Worm (Caenorhabditis elegans) whole organism, mixed stage, embryonic: Measurements from ENCODE around the gene nhr-21.

Experiments
- M03D4.4 ChIP-seq: sonication (generic microtip); optimal IDR thresholded peaks from 2 replicates; lab custom pipeline; 2017; ENCODE audit warnings: mild to moderate bottlenecking, missing genetic modification characterization, missing compliant biosample characterization
- bed-3 ChIP-seq: fragments of 200-800 bp; sonication (Bioruptor generic); optimal IDR thresholded peaks from 3 replicates; lab custom pipeline; 2018; ENCODE audit warnings: mild to moderate bottlenecking, missing genetic modification characterization, moderate library complexity, missing compliant biosample characterization
- blmp-1 ChIP-seq: fragments of 150-350 bp; optimal IDR thresholded peaks from 2 replicates; lab custom pipeline; 2014; ENCODE audit warnings: missing biosample characterization, missing genetic modification characterization
- ceh-39 ChIP-seq: fragments of 150-350 bp; optimal IDR thresholded peaks from 2 replicates; lab custom pipeline; 2014; ENCODE audit warnings: missing biosample characterization, missing genetic modification characterization
- ceh-43 ChIP-seq: fragments of 200-800 bp; sonication (Bioruptor generic); optimal IDR thresholded peaks from 2 replicates; lab custom pipeline; 2018; ENCODE audit warnings: mild to moderate bottlenecking, missing genetic modification characterization, moderate library complexity, missing compliant biosample characterization
- ceh-83 ChIP-seq: fragments of 200-800 bp; sonication (Bioruptor generic); optimal IDR thresholded peaks from 2 replicates; lab custom pipeline; 2018; ENCODE audit warnings: mild to moderate bottlenecking, missing genetic modification characterization, missing compliant biosample characterization
- ces-1 ChIP-seq: fragments of 150-350 bp; optimal IDR thresholded peaks from 2 replicates; lab custom pipeline; 2014; ENCODE audit warnings: missing biosample characterization, missing genetic modification reagents, missing genetic modification characterization
- cnd-1 ChIP-seq: fragments of 200-800 bp; sonication (Bioruptor generic); optimal IDR thresholded peaks from 2 replicates; lab custom pipeline; 2018; ENCODE audit warnings: mild to moderate bottlenecking, missing genetic modification characterization, missing compliant biosample characterization
- drap-1 ChIP-seq: fragments of 200-800 bp; sonication (Bioruptor generic); optimal IDR thresholded peaks from 3 replicates; lab custom pipeline; 2018; ENCODE audit warnings: mild to moderate bottlenecking, missing genetic modification characterization, missing compliant biosample characterization
- elt-1 ChIP-seq: sonication (generic microtip); optimal IDR thresholded peaks from 2 replicates; lab custom pipeline; 2017; ENCODE audit warnings: missing genetic modification characterization, mild to moderate bottlenecking, missing compliant biosample characterization, antibody characterized with exemption, moderate library complexity, borderline replicate concordance; ENCODE audit not compliant: insufficient read depth
- elt-3 ChIP-seq: fragments of 150-350 bp; optimal IDR thresholded peaks from 2 replicates; lab custom pipeline; 2014; ENCODE audit warnings: missing biosample characterization, missing genetic modification characterization
- flh-1 ChIP-seq: fragments of 200-800 bp; sonication (Bioruptor generic); optimal IDR thresholded peaks from 2 replicates; lab custom pipeline; 2018; ENCODE audit warnings: mild to moderate bottlenecking, missing genetic modification characterization, moderate library complexity, missing compliant biosample characterization
- ham-2 ChIP-seq: fragments of 200-800 bp; sonication (Bioruptor generic); optimal IDR thresholded peaks from 2 replicates; lab custom pipeline; 2018; ENCODE audit warnings: mild to moderate bottlenecking, missing genetic modification characterization, missing compliant biosample characterization
- hlh-1 ChIP-seq: fragments of 150-350 bp; optimal IDR thresholded peaks from 2 replicates; lab custom pipeline; 2014; ENCODE audit warnings: missing biosample characterization, missing genetic modification reagents, missing genetic modification characterization
- lin-13 ChIP-seq: fragments of 150-350 bp; optimal IDR thresholded peaks from 2 replicates; lab custom pipeline; 2014; ENCODE audit warnings: missing biosample characterization, missing genetic modification characterization
- lin-32 ChIP-seq: fragments of 200-800 bp; sonication (Bioruptor generic); optimal IDR thresholded peaks from 2 replicates; lab custom pipeline; 2018; ENCODE audit warnings: mild to moderate bottlenecking, missing genetic modification characterization, missing compliant biosample characterization
- lsy-2 ChIP-seq: fragments of 150-350 bp; optimal IDR thresholded peaks from 2 replicates; lab custom pipeline; 2014; ENCODE audit warnings: missing biosample characterization, missing genetic modification characterization
- mab-5 ChIP-seq: fragments of 150-350 bp; optimal IDR thresholded peaks from 2 replicates; lab custom pipeline; 2014; ENCODE audit warnings: missing biosample characterization, missing genetic modification characterization
- mep-1 ChIP-seq: fragments of 150-350 bp; optimal IDR thresholded peaks from 2 replicates; lab custom pipeline; 2017; ENCODE audit warnings: missing biosample characterization, missing genetic modification reagents, missing genetic modification characterization, inconsistent platforms
- nhr-12 ChIP-seq: fragments of 150-350 bp; optimal IDR thresholded peaks from 2 replicates; lab custom pipeline; 2014; ENCODE audit warnings: missing biosample characterization, missing genetic modification characterization
- nhr-2 ChIP-seq: fragments of 150-350 bp; optimal IDR thresholded peaks from 2 replicates; lab custom pipeline; 2014; ENCODE audit warnings: missing biosample characterization, missing genetic modification characterization
- nhr-237 ChIP-seq: fragments of 150-350 bp; optimal IDR thresholded peaks from 2 replicates; lab custom pipeline; 2014; ENCODE audit warnings: missing biosample characterization, missing genetic modification characterization
- nhr-28 ChIP-seq: fragments of 150-350 bp; optimal IDR thresholded peaks from 2 replicates; lab custom pipeline; 2014; ENCODE audit warnings: missing biosample characterization, missing genetic modification characterization
- nhr-76 ChIP-seq: sonication (generic microtip); optimal IDR thresholded peaks from 2 replicates; lab custom pipeline; 2017; ENCODE audit warnings: missing biosample characterization, missing genetic modification characterization
- pha-4 ChIP-seq: fragments of 150-350 bp; optimal IDR thresholded peaks from 2 replicates; lab custom pipeline; 2018; ENCODE audit warnings: missing biosample characterization, missing genetic modification reagents, missing genetic modification characterization
- sem-2 ChIP-seq: fragments of 200-800 bp; sonication (Bioruptor generic); optimal IDR thresholded peaks from 2 replicates; lab custom pipeline; 2018; ENCODE audit warnings: mild to moderate bottlenecking, missing genetic modification characterization, missing compliant biosample characterization
- snpc-4 ChIP-seq: fragments of 150-350 bp; optimal IDR thresholded peaks from 2 replicates; lab custom pipeline; 2014; ENCODE audit warnings: missing biosample characterization, missing genetic modification characterization
- sptf-1 ChIP-seq: sonication (generic microtip); optimal IDR thresholded peaks from 2 replicates; lab custom pipeline; 2017; ENCODE audit warnings: mild to moderate bottlenecking, missing genetic modification characterization, moderate library complexity, missing compliant biosample characterization
- tbx-8 ChIP-seq: fragments of 200-800 bp; sonication (Bioruptor generic); optimal IDR thresholded peaks from 2 replicates; lab custom pipeline; 2018; ENCODE audit warnings: mild to moderate bottlenecking, missing genetic modification characterization, moderate library complexity, missing compliant biosample characterization
- unc-120 ChIP-seq: sonication (generic microtip); optimal IDR thresholded peaks from 2 replicates; lab custom pipeline; 2017; ENCODE audit warnings: missing genetic modification characterization, missing compliant biosample characterization; ENCODE audit not compliant: poor library complexity, severe bottlenecking
- unc-39 ChIP-seq: fragments of 150-350 bp; optimal IDR thresholded peaks from 2 replicates; lab custom pipeline; 2014; ENCODE audit warnings: missing biosample characterization, missing genetic modification characterization
- unc-62 ChIP-seq: fragments of 150-350 bp; optimal IDR thresholded peaks from 2 replicates; lab custom pipeline; 2014; ENCODE audit warnings: missing biosample characterization, missing genetic modification reagents, missing genetic modification characterization
- zip-8 ChIP-seq: fragments of 150-350 bp; optimal IDR thresholded peaks from 2 replicates; lab custom pipeline; 2014; ENCODE audit warnings: missing biosample characterization, missing genetic modification characterization
- ztf-11 ChIP-seq: fragments of 150-350 bp; optimal IDR thresholded peaks from 2 replicates; lab custom pipeline; 2014; ENCODE audit warnings: missing biosample characterization, missing genetic modification characterization

Gene nhr-21

ce11 chrII:7314083-7314482 lies 24.9 kb upstream of the nhr-21 start, which contains the start of gene F45E12.6:
F45E12.6 (minus strand) TSS chrII:7314183.
- no peak for TF ChIP-seq ces-1 (GFP tag; lab: Kevin White, UChicago)
- TF ChIP-seq blmp-1: no peak
- TF ChIP-seq drap-1 (GFP tag; lab: Kevin White, UChicago): no peak
- TF ChIP-seq unc-120 (tag; lab: Kevin White, UChicago): no peak
- TF ChIP-seq tbx-8: no peak
- no peak for TF ChIP-seq nhr-12
- TF ChIP-seq lin-32 (GFP tag; lab: Kevin White, UChicago): no peak
- TF ChIP-seq sptf-1 (tag; lab: Kevin White, UChicago): no peak
- no peak for TF ChIP-seq nhr-76 (tag; lab: Kevin White, UChicago)
- TF ChIP-seq nhr-28 (tag; lab: Kevin White, UChicago): no peak
- no peak for TF ChIP-seq lin-13 (tag; lab: Kevin White, UChicago)
- TF ChIP-seq, all 35 proteins: peak for 0

- TF ChIP-seq snpc-4 (tag; lab: Kevin White, UChicago) (no peak), zip-8 (tag; lab: Kevin White, UChicago) (no peak), drap-1 (GFP tag; lab: Kevin White, UChicago) (no peak), elt-1 (no peak), blmp-1 (no peak), nhr-28 (tag; lab: Kevin White, UChicago) (no peak), pha-4 (tag; lab: Kevin White, UChicago) (no peak), ztf-11 (no peak), cnd-1 (tag; lab: Kevin White, UChicago) (no peak), elt-3 (tag; lab: Kevin White, UChicago) (no peak), bed-3 (no peak), unc-62 (no peak), ceh-83 (GFP tag; lab: Kevin White, UChicago) (no peak), sptf-1 (tag; lab: Kevin White, UChicago) (no peak), sem-2 (no peak), ces-1 (GFP tag; lab: Kevin White, UChicago) (no peak), lsy-2 (no peak), mep-1 (tag; lab: Kevin White, UChicago) (no peak)
Measured at ce11 chrII:7317468-7317867, 21.6 kb upstream of the nhr-21 start, which contains the start of gene F21D12.2. F21D12.2 (plus strand) TSS chrII:7317768.

ce11 chrII:7319471-7319870 lies 19.6 kb upstream of the nhr-21 start:
- no peak for TF ChIP-seq flh-1 (GFP tag; lab: Kevin White, UChicago)
- TF ChIP-seq nhr-2: no peak
- TF ChIP-seq drap-1 (GFP tag; lab: Kevin White, UChicago): no peak
- no peak for TF ChIP-seq cnd-1 (tag; lab: Kevin White, UChicago)
- no peak for TF ChIP-seq ceh-39 (tag; lab: Kevin White, UChicago)

ce11 chrII:7323317-7323716 lies 15.7 kb upstream of the nhr-21 start:
- TF ChIP-seq mab-5: no peak
- no peak for TF ChIP-seq sem-2
- peak; percentile 24 for TF ChIP-seq unc-120 (tag; lab: Kevin White, UChicago)
- no peak for TF ChIP-seq ceh-39 (tag; lab: Kevin White, UChicago)
- TF ChIP-seq cnd-1 (tag; lab: Kevin White, UChicago): no peak
- no peak for TF ChIP-seq tbx-8
- no peak for TF ChIP-seq flh-1 (GFP tag; lab: Kevin White, UChicago)
- TF ChIP-seq zip-8 (tag; lab: Kevin White, UChicago): no peak
- TF ChIP-seq hlh-1 (tag; lab: Kevin White, UChicago): peak; percentile 70
- TF ChIP-seq, all 35 proteins: peak for 2

ce11 chrII:7323925-7324324 lies 15.1 kb upstream of the nhr-21 start, which contains the start of gene F21D12.3:
F21D12.3 (minus strand) TSS chrII:7324025.
- TF ChIP-seq ceh-43 (no peak), flh-1 (GFP tag; lab: Kevin White, UChicago) (no peak), unc-62 (no peak), blmp-1 (no peak), sem-2 (no peak), zip-8 (tag; lab: Kevin White, UChicago) (no peak), nhr-76 (tag; lab: Kevin White, UChicago) (no peak), bed-3 (no peak)

- TF ChIP-seq blmp-1 (no peak), ham-2 (GFP tag; lab: Kevin White, UChicago) (no peak), nhr-237 (tag; lab: Kevin White, UChicago) (no peak), snpc-4 (tag; lab: Kevin White, UChicago) (no peak), mab-5 (no peak), unc-120 (tag; lab: Kevin White, UChicago) (no peak), nhr-2 (no peak), ceh-43 (no peak), lin-32 (GFP tag; lab: Kevin White, UChicago) (no peak), unc-39 (no peak), ceh-39 (tag; lab: Kevin White, UChicago) (no peak), M03D4.4 (tag; lab: Kevin White, UChicago) (no peak), ztf-11 (no peak), drap-1 (GFP tag; lab: Kevin White, UChicago) (no peak), cnd-1 (tag; lab: Kevin White, UChicago) (no peak), unc-62 (no peak)
- TF ChIP-seq, all 35 proteins: peak for 0
Measured at ce11 chrII:7325063-7325480, 14.0 kb upstream of the nhr-21 start.
